Worm (Caenorhabditis elegans): ENCODE results near the gene rbx-1.
A peak's percentile ranks its signal among the peaks of the same experiment; 100 is the strongest.

Gene rbx-1

DNA sequence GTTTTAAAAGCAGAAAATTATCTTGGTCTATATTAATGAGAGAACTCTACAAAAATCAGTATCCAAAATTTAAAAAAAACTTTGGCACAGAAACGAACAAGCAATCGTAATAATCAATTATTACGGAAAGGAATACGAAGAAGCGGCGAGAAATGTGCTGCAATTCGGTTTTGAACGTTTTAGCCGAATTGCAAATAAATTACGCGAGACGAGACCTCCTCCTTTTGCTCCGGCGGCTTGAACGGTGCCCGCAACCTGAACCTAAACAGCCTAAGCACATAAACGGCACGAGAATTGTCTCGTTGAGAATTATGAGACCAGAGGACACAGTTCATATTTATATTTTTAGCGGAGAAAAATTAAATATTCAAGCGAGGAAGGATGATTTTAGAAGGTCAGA is 958 bp downstream of the rbx-1 start (continued):
- peak; percentile 45 for TF ChIP-seq F49E8.2 (tag; optimal IDR thresholded peaks at IDR 0.05; ENCODE audit: insufficient read depth)
- TF ChIP-seq egl-18 (GFP tag; IDR thresholded peaks at IDR 0.05): no peak
- TF ChIP-seq F55B11.4 (tag; optimal IDR thresholded peaks at IDR 0.05; ENCODE audit: borderline replicate concordance, insufficient read depth): no peak
- TF ChIP-seq C17E4.6 (GFP tag; IDR thresholded peaks at IDR 0.05): peak; percentile 28; the same call in 1 of the 2 replicates
- no peak for TF ChIP-seq lin-35 (GFP tag; optimal IDR thresholded peaks at IDR 0.05)
- TF ChIP-seq B0019.2 (GFP tag; conservative IDR thresholded peaks at IDR 0.05): no peak
- 0 out of 2 replicates have a peak, but pooled peaks have one; percentile 28 for TF ChIP-seq pbrm-1 (GFP tag; IDR thresholded peaks at IDR 0.05)
- peak; percentile 84 for TF ChIP-seq B0336.3 (GFP tag; IDR thresholded peaks at IDR 0.05)
- no peak for TF ChIP-seq snpc-4 (GFP tag; optimal IDR thresholded peaks at IDR 0.05)
- TF ChIP-seq snpc-4 (tag; optimal IDR thresholded peaks at IDR 0.05): no peak
- no peak for TF ChIP-seq lsl-1 (GFP tag; optimal IDR thresholded peaks at IDR 0.05)
- no peak for TF ChIP-seq hlh-26 (GFP tag; conservative IDR thresholded peaks at IDR 0.05)

- TF ChIP-seq zim-3 (tag; optimal IDR thresholded peaks at IDR 0.05) (no peak), rpc-1 (optimal IDR thresholded peaks at IDR 0.05) (no peak), rpc-1 (tag; optimal IDR thresholded peaks at IDR 0.05) (no peak), nhr-120 (GFP tag; IDR thresholded peaks at IDR 0.05) (no peak), chd-7 (tag; optimal IDR thresholded peaks at IDR 0.05) (no peak), nhr-90 (tag; optimal IDR thresholded peaks at IDR 0.05) (no peak), egl-44 (GFP tag; IDR thresholded peaks at IDR 0.05) (no peak), ztf-6 (GFP tag; IDR thresholded peaks at IDR 0.05) (no peak), dpl-1 (GFP tag; optimal IDR thresholded peaks at IDR 0.05) (no peak), F10E7.11 (tag; optimal IDR thresholded peaks at IDR 0.05) (no peak), snpc-3.4 (tag; optimal IDR thresholded peaks at IDR 0.05) (no peak), ztf-18 (tag; optimal IDR thresholded peaks at IDR 0.05) (no peak), ztf-26 (tag; optimal IDR thresholded peaks at IDR 0.05) (no peak), sptf-2 (GFP tag; optimal IDR thresholded peaks at IDR 0.05) (no peak), lin-26 (GFP tag; IDR thresholded peaks at IDR 0.05) (no peak), ceh-79 (tag; optimal IDR thresholded peaks at IDR 0.05) (no peak), him-1 (tag; optimal IDR thresholded peaks at IDR 0.05) (no peak), dox-1 (GFP tag; IDR thresholded peaks at IDR 0.05) (no peak), hmg-20 (GFP tag; IDR thresholded peaks at IDR 0.05) (no peak), F57C9.4 (tag; optimal IDR thresholded peaks at IDR 0.05) (no peak), nhr-80 (tag; optimal IDR thresholded peaks at IDR 0.05) (no peak)
These were observed 4.8 kb downstream of the rbx-1 start, which contains the start of gene ZK287.4 for ce11 chrV:9685559-9685958. TSS of gene ZK287.4 (minus strand) at chrV:9685659.

DNA sequence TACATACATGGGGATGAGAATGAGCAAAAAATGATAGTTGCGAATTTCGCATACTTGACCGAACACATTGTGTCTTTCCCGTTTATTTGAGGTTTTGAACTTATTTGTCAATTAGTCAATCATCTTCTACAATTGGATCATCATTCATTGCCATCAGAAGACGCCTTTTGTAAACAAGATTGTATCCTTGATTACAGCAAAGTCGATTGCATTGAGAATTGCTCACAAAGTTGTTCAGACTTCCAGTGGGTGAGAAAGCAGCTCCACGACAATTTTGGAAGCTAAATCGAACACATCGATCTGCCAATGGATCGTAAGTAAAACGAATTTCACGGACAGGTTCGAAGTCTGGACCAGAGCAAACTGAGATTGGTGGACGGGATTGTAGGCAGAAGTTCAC is 10.1 kb downstream of the rbx-1 start:
- no peak for TF ChIP-seq F57A8.1 (GFP tag; optimal IDR thresholded peaks at IDR 0.05)
- TF ChIP-seq K11D2.4 (GFP tag; IDR thresholded peaks at IDR 0.05): no peak
- TF ChIP-seq madf-8 (GFP tag; conservative IDR thresholded peaks at IDR 0.05): no peak
- no peak for TF ChIP-seq madf-3 (GFP tag; IDR thresholded peaks at IDR 0.05)
- no peak for TF ChIP-seq zfh-2 (GFP tag; conservative IDR thresholded peaks at IDR 0.05)
- no peak for TF ChIP-seq bed-1 (GFP tag; IDR thresholded peaks at IDR 0.05)
- no peak for TF ChIP-seq him-1 (tag; optimal IDR thresholded peaks at IDR 0.05)
- TF ChIP-seq ztf-25 (GFP tag; IDR thresholded peaks at IDR 0.05): no peak
- TF ChIP-seq ztf-3 (GFP tag; optimal IDR thresholded peaks at IDR 0.05): no peak
- no peak for TF ChIP-seq xnd-1 (tag; optimal IDR thresholded peaks at IDR 0.05)
- no peak for TF ChIP-seq snpc-1.1 (tag; optimal IDR thresholded peaks at IDR 0.05; ENCODE audit: insufficient read depth)
- TF ChIP-seq mel-28 (tag; optimal IDR thresholded peaks at IDR 0.05; ENCODE audit: borderline replicate concordance): no peak
- TF ChIP-seq ccch-3 (GFP tag; optimal IDR thresholded peaks at IDR 0.05): no peak
- no peak for TF ChIP-seq cebp-1 (GFP tag; IDR thresholded peaks at IDR 0.05)
- TF ChIP-seq cebp-1 (tag; optimal IDR thresholded peaks at IDR 0.05): no peak
- no peak for TF ChIP-seq madf-10 (tag; optimal IDR thresholded peaks at IDR 0.05)
- no peak for TF ChIP-seq ceh-58 (GFP tag; IDR thresholded peaks at IDR 0.05)

Measured in whole organism, young adult.